Worm (Caenorhabditis elegans) whole organism, L4 larva: ENCODE data around the gene hif-1.

ENCODE experiments used
- F26F4.8 ChIP-seq: fragments of 200-800 bp; sonication (Bioruptor generic); conservative IDR thresholded peaks from 2 replicates; pipeline ENCODE4 v1.3.6; 2022; ENCODE audit warnings: missing genetic modification characterization, missing compliant biosample characterization
- F44E2.7 ChIP-seq: fragments of 200-800 bp; sonication (Bioruptor generic); IDR thresholded peaks from 2 replicates; pipeline ENCODE4 v2.1.2; 2022; ENCODE audit warnings: missing genetic modification characterization, missing compliant biosample characterization
- T26A8.4 ChIP-seq: fragments of 200-800 bp; sonication (Bioruptor generic); IDR thresholded peaks from 2 replicates; pipeline ENCODE4 v1.3.6; 2022; ENCODE audit warnings: missing genetic modification characterization, missing compliant biosample characterization
- Y105C5A.15 ChIP-seq: fragments of 200-800 bp; sonication (Bioruptor generic); IDR thresholded peaks from 2 replicates; pipeline ENCODE4 v1.3.6; 2022; ENCODE audit warnings: missing genetic modification characterization, missing compliant biosample characterization
- Y48G9A.11 ChIP-seq: fragments of 200-800 bp; sonication (Bioruptor generic); IDR thresholded peaks from 2 replicates; pipeline ENCODE4 v1.3.6; 2022; ENCODE audit warnings: missing genetic modification reagents, missing genetic modification characterization, missing compliant biosample characterization
- Y75B8A.6 ChIP-seq: fragments of 200-800 bp; sonication (Bioruptor generic); IDR thresholded peaks from 2 replicates; pipeline ENCODE4 v1.3.6; 2022; ENCODE audit warnings: missing genetic modification reagents, missing genetic modification characterization, missing compliant biosample characterization
- aha-1 ChIP-seq: fragments of 150-350 bp; peaks from one replicate; lab custom pipeline; 2014; ENCODE audit warnings: missing biosample characterization, missing genetic modification characterization
- aly-2 ChIP-seq: sonication (generic microtip); optimal IDR thresholded peaks from 2 replicates; lab custom pipeline; 2018; ENCODE audit warnings: missing biosample characterization, missing genetic modification characterization
- ceh-62 ChIP-seq: sonication (generic microtip); optimal IDR thresholded peaks from 2 replicates; lab custom pipeline; 2017; ENCODE audit warnings: missing biosample characterization, missing genetic modification characterization
- ces-1 ChIP-seq: fragments of 150-350 bp; sonication (generic microtip); optimal IDR thresholded peaks from 4 replicates; lab custom pipeline; 2014; ENCODE audit warnings: missing biosample characterization, missing genetic modification reagents, missing genetic modification characterization
- daf-16 ChIP-seq, 3 experiments: sonication (generic microtip); optimal IDR thresholded peaks; 2 replicates each; lab custom pipeline; 2016 to 2017; ENCODE audit warnings: missing genetic modification characterization in 3 of 3, missing genetic modification reagents in 3 of 3, mild to moderate bottlenecking in 2 of 3, missing compliant biosample characterization in 2 of 3, missing biosample characterization in 1 of 3, moderate library complexity in 1 of 3
- daf-19 ChIP-seq: fragments of 200-800 bp; sonication (Bioruptor generic); conservative IDR thresholded peaks from 2 replicates; pipeline ENCODE4 v1.3.6; 2022; ENCODE audit warnings: missing genetic modification characterization, missing compliant biosample characterization
- daf-8 ChIP-seq: fragments of 200-800 bp; sonication (Bioruptor generic); IDR thresholded peaks from 2 replicates; pipeline ENCODE4 v1.3.6; 2022; ENCODE audit warnings: missing genetic modification characterization, missing compliant biosample characterization
- dmd-6 ChIP-seq: fragments of 200-800 bp; sonication (Bioruptor generic); IDR thresholded peaks from 2 replicates; pipeline ENCODE4 v1.3.6; 2022; ENCODE audit warnings: missing genetic modification reagents, missing genetic modification characterization, missing compliant biosample characterization
- duxl-1 ChIP-seq: sonication (generic microtip); optimal IDR thresholded peaks from 2 replicates; lab custom pipeline; 2016; ENCODE audit warnings: mild to moderate bottlenecking, missing genetic modification characterization, moderate library complexity, missing compliant biosample characterization; ENCODE audit not compliant: poor library complexity
- egl-27 ChIP-seq: sonication (generic microtip); optimal IDR thresholded peaks from 3 replicates; lab custom pipeline; 2017; ENCODE audit warnings: missing biosample characterization, missing genetic modification reagents, missing genetic modification characterization
- egl-43 ChIP-seq: fragments of 200-800 bp; sonication (Bioruptor generic); IDR thresholded peaks from 2 replicates; pipeline ENCODE4 v1.3.6; 2022; ENCODE audit warnings: missing genetic modification reagents, missing genetic modification characterization, missing compliant biosample characterization
- jun-1 ChIP-seq: fragments of 150-350 bp; optimal IDR thresholded peaks from 2 replicates; lab custom pipeline; 2014; ENCODE audit warnings: missing biosample characterization, missing genetic modification reagents, missing genetic modification characterization
- lin-1 ChIP-seq: fragments of 200-800 bp; sonication (Bioruptor generic); IDR thresholded peaks from 2 replicates; pipeline ENCODE4 v1.3.6; 2022; ENCODE audit warnings: missing genetic modification reagents, missing genetic modification characterization, missing compliant biosample characterization
- lin-15B ChIP-seq: fragments of 150-350 bp; sonication (generic microtip); optimal IDR thresholded peaks from 3 replicates; lab custom pipeline; 2014; ENCODE audit warnings: missing biosample characterization, missing genetic modification characterization
- madf-5 ChIP-seq, 2 experiments: fragments of 200-800 bp; sonication (Bioruptor generic); IDR thresholded peaks; 2 replicates each; pipeline ENCODE4 v1.3.6; 2022; ENCODE audit warnings: missing compliant biosample characterization in 2 of 2, missing genetic modification characterization in 2 of 2
- madf-9 ChIP-seq: fragments of 200-800 bp; sonication (Bioruptor generic); conservative IDR thresholded peaks from 2 replicates; pipeline ENCODE4 v1.3.6; 2022; ENCODE audit warnings: missing genetic modification reagents, missing genetic modification characterization, missing compliant biosample characterization
- mes-2 ChIP-seq: sonication (generic microtip); optimal IDR thresholded peaks from 2 replicates; lab custom pipeline; 2016; ENCODE audit warnings: missing genotype, mild to moderate bottlenecking, missing genetic modification characterization, missing compliant biosample characterization; ENCODE audit not compliant: poor library complexity, severe bottlenecking
- mxl-2 ChIP-seq: fragments of 200-800 bp; sonication (Bioruptor generic); conservative IDR thresholded peaks from 2 replicates; pipeline ENCODE4 v1.3.6; 2022; ENCODE audit warnings: missing genetic modification reagents, missing genetic modification characterization, missing compliant biosample characterization
- nhr-237 ChIP-seq: sonication (generic microtip); optimal IDR thresholded peaks from 2 replicates; lab custom pipeline; 2017; ENCODE audit warnings: missing biosample characterization, missing genetic modification characterization
- pha-4 ChIP-seq, 2 experiments: fragments of 150-350 bp in 1 of 2; fragments of 200-800 bp in 1 of 2; sonication (Bioruptor generic) in 1 of 2; IDR thresholded peaks in 1 of 2; optimal IDR thresholded peaks in 1 of 2; 2 replicates each; pipeline versions ENCODE4 v1.3.6 to Lab custom; 2014 to 2022; ENCODE audit warnings: missing genetic modification characterization in 2 of 2, missing genetic modification reagents in 2 of 2, missing biosample characterization in 1 of 2, missing compliant biosample characterization in 1 of 2
- php-3 ChIP-seq: fragments of 200-800 bp; sonication (Bioruptor generic); IDR thresholded peaks from 2 replicates; pipeline ENCODE4 v1.3.6; 2022; ENCODE audit warnings: missing genetic modification reagents, missing genetic modification characterization, missing compliant biosample characterization
- pqm-1 ChIP-seq: sonication (generic microtip); optimal IDR thresholded peaks from 2 replicates; lab custom pipeline; 2017; ENCODE audit warnings: missing biosample characterization, missing genetic modification characterization
- set-16 ChIP-seq: fragments of 200-800 bp; sonication (Bioruptor generic); IDR thresholded peaks from 2 replicates; pipeline ENCODE4 v1.3.6; 2022; ENCODE audit warnings: missing genetic modification reagents, missing genetic modification characterization, missing compliant biosample characterization
- tag-97 ChIP-seq: fragments of 200-800 bp; sonication (Bioruptor generic); IDR thresholded peaks from 2 replicates; pipeline ENCODE4 v1.3.6; 2022; ENCODE audit warnings: missing genetic modification characterization, missing compliant biosample characterization
- unc-130 ChIP-seq: sonication (generic microtip); optimal IDR thresholded peaks from 2 replicates; lab custom pipeline; 2016; ENCODE audit warnings: missing genetic modification reagents, missing genetic modification characterization, missing compliant biosample characterization
- unc-62 ChIP-seq, 3 experiments: fragments of 150-350 bp in 1 of 3; sonication (generic microtip); optimal IDR thresholded peaks in 2 of 3; peaks in 1 of 3; 1 replicate in 1 of 3; 2 replicates in 2 of 3; lab custom pipeline; 2014 to 2017; ENCODE audit warnings: missing biosample characterization in 3 of 3, missing genetic modification characterization in 3 of 3, missing genetic modification reagents in 3 of 3, missing genotype in 1 of 3
- zfp-3 ChIP-seq: fragments of 200-800 bp; sonication (Bioruptor generic); conservative IDR thresholded peaks from 2 replicates; pipeline ENCODE4 v1.3.6; 2022; ENCODE audit warnings: missing genetic modification reagents, missing genetic modification characterization, missing compliant biosample characterization
- zip-11 ChIP-seq: fragments of 200-800 bp; sonication (Bioruptor generic); IDR thresholded peaks from 2 replicates; pipeline ENCODE4 v1.3.6; 2022; ENCODE audit warnings: missing genetic modification characterization, missing compliant biosample characterization

hif-1 gene

ce11 chrV:20756385-20756996 is 23.7 kb upstream of the hif-1 start:
- TF ChIP-seq F44E2.7 (GFP tag; lab: Robert Waterston, UW) (0 out of 2 replicates have a peak, but pooled peaks have one; percentile 43), aly-2 (no peak), pha-4 (GFP tag; IDR thresholded peaks at IDR 0.05; lab: Robert Waterston, UW) (no peak), pha-4 (tag; optimal IDR thresholded peaks at IDR 0.05; lab: Kevin White, UChicago) (peak; percentile 89), daf-8 (GFP tag; lab: Robert Waterston, UW) (no peak), set-16 (GFP tag; lab: Robert Waterston, UW) (peak; percentile 38; the same call in 1 of the 2 replicates)

- peak; percentile 62; the same call in 1 of the 2 replicates for TF ChIP-seq set-16 (GFP tag; lab: Robert Waterston, UW)
- TF ChIP-seq T26A8.4 = no peak
- TF ChIP-seq php-3 (GFP tag; lab: Robert Waterston, UW) = 0 out of 2 replicates have a peak, but pooled peaks have one; percentile 21
- no peak for TF ChIP-seq ceh-62 (tag; lab: Kevin White, UChicago)
- TF ChIP-seq egl-43 (GFP tag; lab: Robert Waterston, UW) = 0 out of 2 replicates have a peak, but pooled peaks have one; percentile 36
Observed at ce11 chrV:20757255-20757654, 23.0 kb upstream of the hif-1 start.

ce11 chrV:20758106-20758505 is 22.1 kb upstream of the hif-1 start:
- TF ChIP-seq zfp-3 (GFP tag; lab: Robert Waterston, UW) (no peak), madf-9 (GFP tag; lab: Robert Waterston, UW) (no peak), mes-2 (no peak), jun-1 (tag; lab: Kevin White, UChicago) (no peak), unc-130 (GFP tag; lab: Kevin White, UChicago) (no peak), aha-1 (tag; lab: Kevin White, UChicago) (peak; percentile 95), nhr-237 (tag; lab: Kevin White, UChicago) (no peak), duxl-1 (tag; lab: Kevin White, UChicago) (no peak), lin-15B (tag; lab: Kevin White, UChicago) (no peak), Y105C5A.15 (no peak), egl-43 (GFP tag; lab: Robert Waterston, UW) (0 out of 2 replicates have a peak, but pooled peaks have one; percentile 31), unc-62 (GFP tag; optimal IDR thresholded peaks at IDR 0.05 in 1 of 2; lab: Kevin White, UChicago) (peak in 1 of 2 experiments; percentile 90), unc-62 (tag; optimal IDR thresholded peaks at IDR 0.05; lab: Kevin White, UChicago) (no peak)

- TF ChIP-seq pha-4 (GFP tag; IDR thresholded peaks at IDR 0.05; lab: Robert Waterston, UW) (no peak; the same call in 1 of the 2 replicates), pha-4 (tag; optimal IDR thresholded peaks at IDR 0.05; lab: Kevin White, UChicago) (peak; percentile 99), pqm-1 (tag; lab: Kevin White, UChicago) (no peak)
Observed at ce11 chrV:20761758-20762157, 18.4 kb upstream of the hif-1 start.

- TF ChIP-seq pha-4 (GFP tag; IDR thresholded peaks at IDR 0.05; lab: Robert Waterston, UW) (no peak), pha-4 (tag; optimal IDR thresholded peaks at IDR 0.05; lab: Kevin White, UChicago) (peak; percentile 69), madf-9 (GFP tag; lab: Robert Waterston, UW) (no peak)
Observed at ce11 chrV:20763192-20763591, 17.0 kb upstream of the hif-1 start.

- no peak for TF ChIP-seq Y75B8A.6 (GFP tag; lab: Robert Waterston, UW)
- no peak for TF ChIP-seq aly-2
- TF ChIP-seq F26F4.8 (GFP tag; lab: Robert Waterston, UW) = no peak
- TF ChIP-seq nhr-237 (tag; lab: Kevin White, UChicago) = no peak
- TF ChIP-seq ces-1 = no peak
- no peak for TF ChIP-seq mes-2
- TF ChIP-seq zip-11 (GFP tag; lab: Robert Waterston, UW) = no peak
- no peak for TF ChIP-seq lin-15B (tag; lab: Kevin White, UChicago)
- TF ChIP-seq daf-19 (GFP tag; lab: Robert Waterston, UW) = no peak
- no peak for TF ChIP-seq Y48G9A.11 (GFP tag; lab: Robert Waterston, UW)
- TF ChIP-seq dmd-6 = no peak
- TF ChIP-seq lin-1 (GFP tag; lab: Robert Waterston, UW) = no peak
- no peak for TF ChIP-seq egl-27 (tag; lab: Kevin White, UChicago)
- TF ChIP-seq tag-97 (GFP tag; lab: Robert Waterston, UW) = no peak
- no peak for TF ChIP-seq madf-5 (GFP tag; IDR thresholded peaks at IDR 0.05; lab: Robert Waterston, UW)
- no peak for TF ChIP-seq daf-16 (GFP tag; optimal IDR thresholded peaks at IDR 0.05; lab: Kevin White, UChicago)
- TF ChIP-seq daf-16 (tag; optimal IDR thresholded peaks at IDR 0.05; lab: Kevin White, UChicago) = no peak
- no peak for TF ChIP-seq mxl-2 (GFP tag; lab: Robert Waterston, UW)
- TF ChIP-seq, all 104 proteins: peak for 0
Observed at ce11 chrV:20770061-20770460, 10.1 kb upstream of the hif-1 start, which contains the start of gene elp-1. Gene elp-1 (minus strand): TSS chrV:20770161.
